Fruit fly (Drosophila melanogaster) whole organism, prepupa: ENCODE results near the gene CG42835.
A peak's percentile ranks its signal among the peaks of the same experiment; 100 is the strongest.

Source experiments
- CG10631 ChIP-seq: fragments of 200-800 bp; sonication (Bioruptor generic); optimal IDR thresholded peaks from 2 replicates; lab custom pipeline; 2016; ENCODE audit warnings: missing biosample characterization, missing genetic modification characterization
- CG10669 ChIP-seq: fragments of 200-800 bp; sonication (Bioruptor generic); optimal IDR thresholded peaks from 3 replicates; lab custom pipeline; 2018; ENCODE audit warnings: missing biosample characterization, mild to moderate bottlenecking, missing genetic modification characterization, moderate library complexity
- CG11294 ChIP-seq: fragments of 200-800 bp; sonication (Bioruptor generic); IDR thresholded peaks from 2 replicates; pipeline ENCODE4 v1.3.6; 2022; ENCODE audit warnings: missing biosample characterization, missing genetic modification characterization
- CG11902 ChIP-seq: fragments of 200-800 bp; sonication (Bioruptor generic); optimal IDR thresholded peaks from 3 replicates; lab custom pipeline; 2016; ENCODE audit warnings: missing biosample characterization, missing genetic modification characterization
- CG15336 ChIP-seq: fragments of 200-800 bp; sonication (Bioruptor generic); IDR thresholded peaks from 2 replicates; pipeline ENCODE4 v1.3.6; 2022; ENCODE audit warnings: missing biosample characterization, missing genetic modification characterization
- CG16779 ChIP-seq: fragments of 200-800 bp; sonication (Bioruptor generic); optimal IDR thresholded peaks from 3 replicates; lab custom pipeline; 2017; ENCODE audit warnings: missing biosample characterization, mild to moderate bottlenecking, missing genetic modification characterization
- CG34406 ChIP-seq: fragments of 200-800 bp; sonication (Bioruptor generic); optimal IDR thresholded peaks from 3 replicates; lab custom pipeline; 2016; ENCODE audit warnings: missing biosample characterization, missing genetic modification characterization
- CG3919 ChIP-seq: fragments of 200-800 bp; sonication (Bioruptor generic); optimal IDR thresholded peaks from 3 replicates; lab custom pipeline; 2016; ENCODE audit warnings: missing biosample characterization, missing genetic modification characterization
- CG6163 ChIP-seq: fragments of 200-800 bp; sonication (Bioruptor generic); IDR thresholded peaks from 3 replicates; pipeline ENCODE4 v1.3.6; 2022; ENCODE audit warnings: missing biosample characterization, missing genetic modification characterization
- CG6276 ChIP-seq: fragments of 200-800 bp; sonication (Bioruptor generic); optimal IDR thresholded peaks from 2 replicates; lab custom pipeline; 2017; ENCODE audit warnings: missing biosample characterization, mild to moderate bottlenecking, missing genetic modification characterization
- CG6792 ChIP-seq: fragments of 200-800 bp; sonication (Bioruptor generic); optimal IDR thresholded peaks from 3 replicates; lab custom pipeline; 2016; ENCODE audit warnings: missing biosample characterization, missing genetic modification characterization
- CG6808 ChIP-seq: fragments of 200-800 bp; sonication (Bioruptor generic); optimal IDR thresholded peaks from 3 replicates; lab custom pipeline; 2017; ENCODE audit warnings: missing biosample characterization, missing genetic modification characterization, mild to moderate bottlenecking, moderate library complexity, missing genetic modification reagents
- Eip75B ChIP-seq: fragments of 200-800 bp; sonication (Bioruptor generic); optimal IDR thresholded peaks from 3 replicates; lab custom pipeline; 2016; ENCODE audit warnings: missing biosample characterization, missing genetic modification characterization
- Ets21C ChIP-seq: fragments of 200-800 bp; sonication (Bioruptor generic); optimal IDR thresholded peaks from 3 replicates; lab custom pipeline; 2016; ENCODE audit warnings: missing biosample characterization, missing genetic modification characterization
- Lpt ChIP-seq: fragments of 200-800 bp; sonication (Bioruptor generic); optimal IDR thresholded peaks from 3 replicates; lab custom pipeline; 2016; ENCODE audit warnings: missing biosample characterization, missing genetic modification characterization
- Met ChIP-seq: fragments of 200-800 bp; sonication (Bioruptor generic); optimal IDR thresholded peaks from 3 replicates; lab custom pipeline; 2016; ENCODE audit warnings: missing biosample characterization, missing genetic modification characterization
- OdsH ChIP-seq: fragments of 200-800 bp; sonication (Bioruptor generic); optimal IDR thresholded peaks from 3 replicates; lab custom pipeline; 2016; ENCODE audit warnings: missing biosample characterization, missing genetic modification characterization
- Smox ChIP-seq: fragments of 200-800 bp; sonication (Bioruptor generic); optimal IDR thresholded peaks from 3 replicates; lab custom pipeline; 2016; ENCODE audit warnings: missing biosample characterization, missing genetic modification characterization
- achi ChIP-seq: fragments of 200-800 bp; sonication (Bioruptor generic); optimal IDR thresholded peaks from 3 replicates; lab custom pipeline; 2016; ENCODE audit warnings: missing biosample characterization, missing genetic modification characterization
- acj6 ChIP-seq: fragments of 200-800 bp; sonication (Bioruptor generic); optimal IDR thresholded peaks from 3 replicates; lab custom pipeline; 2016; ENCODE audit warnings: missing biosample characterization, missing genetic modification characterization
- eg ChIP-seq: fragments of 200-800 bp; sonication (Bioruptor generic); IDR thresholded peaks from 3 replicates; pipeline ENCODE4 v1.3.6; 2022; ENCODE audit warnings: missing biosample characterization, missing genetic modification characterization
- fd59A ChIP-seq: fragments of 200-800 bp; sonication (Bioruptor generic); optimal IDR thresholded peaks from 2 replicates; lab custom pipeline; 2017; ENCODE audit warnings: missing biosample characterization, mild to moderate bottlenecking, missing genetic modification characterization, missing genetic modification reagents
- lz ChIP-seq: fragments of 200-800 bp; sonication (Bioruptor generic); optimal IDR thresholded peaks from 3 replicates; lab custom pipeline; 2016; ENCODE audit warnings: missing biosample characterization, missing genetic modification characterization
- salr ChIP-seq, 2 experiments: fragments of 200-800 bp; sonication (Bioruptor generic); optimal IDR thresholded peaks; 3 replicates each; lab custom pipeline; 2016 to 2018; ENCODE audit warnings: missing biosample characterization in 2 of 2, missing genetic modification characterization in 2 of 2, mild to moderate bottlenecking in 1 of 2
- ss ChIP-seq, 2 experiments: fragments of 200-800 bp; sonication (Bioruptor generic); optimal IDR thresholded peaks; 2 replicates in 1 of 2; 3 replicates in 1 of 2; lab custom pipeline; 2017 to 2018; ENCODE audit warnings: mild to moderate bottlenecking in 2 of 2, missing biosample characterization in 2 of 2, missing genetic modification characterization in 2 of 2, moderate library complexity in 1 of 2
- svp ChIP-seq: fragments of 200-800 bp; sonication (Bioruptor generic); peaks from one replicate; lab custom pipeline; 2016; ENCODE audit warnings: missing biosample characterization, missing genetic modification characterization
- topi ChIP-seq: fragments of 200-800 bp; sonication (Bioruptor generic); optimal IDR thresholded peaks from 3 replicates; lab custom pipeline; 2016; ENCODE audit warnings: missing biosample characterization, missing genetic modification characterization

Gene CG42835

DNA sequence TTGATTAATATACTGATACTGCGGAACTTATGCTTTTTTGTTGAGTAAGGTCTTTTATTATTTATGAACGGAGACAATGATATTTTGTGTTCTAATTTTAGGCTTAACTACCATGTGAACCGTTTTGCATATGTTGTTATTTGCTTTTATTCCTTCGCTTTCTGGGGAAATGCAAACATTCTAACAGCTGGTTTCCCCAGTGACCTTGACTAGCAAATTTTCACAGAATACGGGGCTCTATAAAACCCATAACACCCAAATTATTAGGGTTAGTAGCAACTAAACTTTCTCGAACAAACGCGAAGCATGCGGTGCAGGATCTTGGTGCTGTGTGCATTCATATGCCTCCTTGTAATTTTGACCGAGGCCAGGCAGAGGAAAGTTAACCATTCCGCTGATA lies 12.9 kb upstream of the CG42835 start, which contains the start of gene CG17283:
CG17283 (plus strand) TSS at position 301 of the 400 bp plus-strand sequence.
- TF ChIP-seq CG10631 (GFP tag; lab: Kevin White, UChicago) (no peak), Lpt (GFP tag; lab: Kevin White, UChicago) (no peak), CG15336 (GFP tag; lab: Robert Waterston, UW) (no peak), topi (GFP tag; lab: Kevin White, UChicago) (no peak), CG6163 (GFP tag; lab: Robert Waterston, UW) (no peak), achi (no peak), CG6808 (GFP tag; lab: Kevin White, UChicago) (no peak), ss (GFP tag; optimal IDR thresholded peaks at IDR 0.05; lab: Kevin White, UChicago) (no peak), fd59A (GFP tag; lab: Kevin White, UChicago) (no peak), salr (GFP tag; optimal IDR thresholded peaks at IDR 0.05; lab: Kevin White, UChicago) (no peak), Ets21C (GFP tag; lab: Kevin White, UChicago) (no peak), CG10669 (GFP tag; lab: Kevin White, UChicago) (no peak), eg (no peak), CG11902 (GFP tag; lab: Kevin White, UChicago) (no peak), CG16779 (tag; lab: Kevin White, UChicago) (no peak), Met (GFP tag; lab: Kevin White, UChicago) (no peak), lz (GFP tag; lab: Kevin White, UChicago) (no peak)

DNA sequence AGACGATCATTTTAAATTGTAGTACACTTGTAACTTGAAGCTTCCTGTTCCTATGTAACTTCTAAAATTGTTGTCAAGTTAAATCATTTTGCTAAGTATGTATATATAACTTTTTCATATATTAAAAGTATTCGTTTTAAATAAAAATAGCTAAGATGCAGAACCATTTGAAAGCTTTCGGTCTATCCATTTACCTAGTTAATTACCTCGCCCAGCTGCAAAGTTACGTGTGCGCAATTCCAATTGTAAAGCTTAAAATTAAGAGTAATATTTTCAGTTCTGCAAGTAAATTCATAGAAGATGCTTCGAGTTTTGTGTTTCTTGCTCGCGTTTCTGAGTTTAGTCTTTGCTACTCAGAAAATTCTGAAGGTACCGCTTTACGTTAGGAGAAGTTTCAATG lies 11.1 kb upstream of the CG42835 start, which contains the start of gene CG5860:
CG5860 (plus strand) TSS at position 301 of the 400 bp plus-strand sequence.
- TF ChIP-seq CG34406 (GFP tag; lab: Kevin White, UChicago): no peak
- TF ChIP-seq, all 60 proteins: peak for 0

DNA sequence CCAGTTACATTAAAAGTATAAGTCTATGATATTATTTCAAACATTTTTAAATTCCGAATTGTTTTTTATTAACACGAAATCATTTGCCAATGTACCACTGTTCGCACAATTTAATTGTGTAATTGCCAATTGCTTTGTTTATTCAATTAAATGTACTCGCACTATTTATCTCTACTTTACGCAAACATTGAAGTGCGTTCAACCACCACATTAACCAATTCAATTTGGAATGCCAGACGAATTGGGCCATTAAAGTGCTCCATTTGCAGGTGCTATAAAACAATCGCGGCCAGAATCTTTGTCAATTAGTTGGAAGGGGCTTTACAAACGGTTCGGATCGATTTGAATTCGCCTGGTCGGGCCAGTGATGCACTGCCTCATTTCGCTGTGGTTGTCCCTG lies 9.6 kb upstream of the CG42835 start, which contains the start of gene CG5863:
CG5863 (plus strand) TSS at position 301 of the 400 bp plus-strand sequence.
- TF ChIP-seq CG10631 (GFP tag; lab: Kevin White, UChicago): no peak
- TF ChIP-seq CG3919 (GFP tag; lab: Kevin White, UChicago): no peak
- TF ChIP-seq CG11294 (GFP tag; lab: Robert Waterston, UW): no peak
- TF ChIP-seq CG15336 (GFP tag; lab: Robert Waterston, UW): no peak
- TF ChIP-seq CG6163 (GFP tag; lab: Robert Waterston, UW): no peak
- TF ChIP-seq salr (GFP tag; optimal IDR thresholded peaks at IDR 0.05; lab: Kevin White, UChicago): no peak
- no peak for TF ChIP-seq OdsH (GFP tag; lab: Kevin White, UChicago)
- TF ChIP-seq acj6 (GFP tag; lab: Kevin White, UChicago): no peak
- TF ChIP-seq Smox (GFP tag; lab: Kevin White, UChicago): no peak
- TF ChIP-seq, all 60 proteins: peak for 0

DNA sequence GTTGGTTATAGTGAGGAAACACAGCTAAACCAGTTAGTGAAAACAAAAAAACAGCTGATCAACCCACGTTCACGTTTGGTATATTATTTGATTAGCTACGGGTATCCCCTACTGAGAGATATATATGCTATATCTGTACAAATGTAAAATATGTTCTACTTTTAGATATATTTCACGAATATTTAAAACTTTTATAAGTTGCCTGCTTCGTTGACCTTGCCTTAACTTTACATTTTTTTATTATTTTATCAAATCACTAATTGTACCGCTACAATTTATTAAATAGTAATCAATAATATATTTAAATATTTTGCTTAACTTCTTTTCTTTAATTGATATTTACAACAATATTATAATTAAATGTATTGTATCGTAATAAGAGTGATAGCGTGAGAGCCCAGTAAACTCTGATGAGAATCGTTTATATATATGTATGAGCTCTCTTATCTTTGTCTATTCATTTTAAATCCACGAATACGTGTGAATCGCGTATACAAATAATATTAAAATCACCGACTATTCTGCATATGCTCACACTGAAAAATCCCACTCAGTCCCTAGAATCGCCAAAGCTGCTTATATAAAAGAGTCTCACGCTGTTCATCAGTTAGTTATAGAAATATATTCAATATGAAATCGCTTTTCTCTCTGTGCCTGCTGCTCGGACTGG lies 7.8 kb upstream of the CG42835 start, which contains the start of gene CG42821:
CG42821 (plus strand) TSS at position 620 of the 670 bp plus-strand sequence.
- no peak for TF ChIP-seq Eip75B (GFP tag; lab: Kevin White, UChicago)
- TF ChIP-seq CG11294 (GFP tag; lab: Robert Waterston, UW): no peak

DNA sequence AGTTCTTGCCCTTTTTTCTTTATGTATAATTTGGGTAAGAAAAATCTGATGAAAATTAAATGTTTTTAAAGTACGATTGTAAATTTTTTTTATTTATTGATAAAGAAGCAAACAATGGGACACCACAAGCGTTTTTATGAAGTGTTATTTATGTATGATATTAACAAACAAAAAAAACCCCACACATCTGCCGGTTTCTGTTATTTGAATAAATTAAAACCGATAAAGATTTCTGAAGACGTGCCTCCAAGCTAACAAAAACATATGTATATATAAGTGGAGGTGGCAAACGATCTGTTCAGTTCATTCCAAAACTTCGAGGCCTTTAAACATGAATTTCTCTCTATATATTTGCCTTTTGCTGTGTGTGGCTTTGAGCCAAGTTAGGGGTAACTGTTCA lies 6.8 kb upstream of the CG42835 start, which contains the start of gene CG42822:
CG42822 (plus strand) TSS at position 301 of the 400 bp plus-strand sequence.
- no peak for TF ChIP-seq CG6276 (GFP tag; lab: Kevin White, UChicago)
- no peak for TF ChIP-seq CG6792
- TF ChIP-seq CG11902 (GFP tag; lab: Kevin White, UChicago): no peak
- no peak for TF ChIP-seq ss (GFP tag; optimal IDR thresholded peaks at IDR 0.05; lab: Kevin White, UChicago)
- no peak for TF ChIP-seq Met (GFP tag; lab: Kevin White, UChicago)
- peak; percentile 6 for TF ChIP-seq svp

DNA sequence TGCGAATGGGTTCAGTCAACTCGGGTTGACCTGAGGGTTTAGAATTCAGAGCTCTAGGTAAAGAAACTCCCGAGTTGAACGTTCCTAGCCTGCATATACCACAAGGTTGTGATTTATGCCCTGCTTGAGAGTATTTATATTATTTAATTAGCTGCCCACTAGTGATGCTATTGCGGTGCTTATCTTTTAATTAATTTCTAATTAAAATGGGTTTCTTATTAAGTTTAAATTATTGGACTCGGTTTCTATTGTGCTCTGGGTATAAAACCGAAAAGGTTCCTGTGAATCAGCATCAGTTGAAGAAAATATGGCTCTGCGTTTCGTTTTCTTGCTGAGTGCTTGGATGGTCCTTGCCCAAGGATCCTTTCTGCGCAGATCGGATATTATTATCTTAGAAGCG lies 5.0 kb upstream of the CG42835 start, which contains the start of gene CG5866:
CG5866 (plus strand) TSS at position 301 of the 400 bp plus-strand sequence.
- TF ChIP-seq svp (peak; percentile 18), Met (GFP tag; lab: Kevin White, UChicago) (no peak)
- TF ChIP-seq, all 60 proteins: peak for 1
